Fruit fly (Drosophila melanogaster) S2 (cell line): ENCODE measurements around the gene mtgo.

Experiments
- CG8478 ChIP-seq: fragments of >200 bp; optimal IDR thresholded peaks from 2 replicates; lab custom pipeline; 2018
- CTCF ChIP-seq, 2 experiments: fragments of >200 bp; optimal IDR thresholded peaks; 2 replicates each; lab custom pipeline; 2018

dm6 chr2L:16679073-16679472 lies 134.3 kb downstream of the mtgo start:
- TF ChIP-seq CG8478 (lab: Kevin White, UChicago) (no peak), CTCF (optimal IDR thresholded peaks at IDR 0.05; lab: Kevin White, UChicago) (no peak)
